Worm (Caenorhabditis elegans): ENCODE data around the gene F11E6.8.

- TF ChIP-seq ama-1 (optimal IDR thresholded peaks at IDR 0.05) (no peak), sea-1 (GFP tag; conservative IDR thresholded peaks at IDR 0.05) (no peak), flt-1 (GFP tag; IDR thresholded peaks at IDR 0.05) (no peak), tbx-37 (GFP tag; conservative IDR thresholded peaks at IDR 0.05) (no peak), hmg-4 (GFP tag; optimal IDR thresholded peaks at IDR 0.05) (no peak), ceh-13 (GFP tag; optimal IDR thresholded peaks at IDR 0.05) (no peak), pes-1 (GFP tag; IDR thresholded peaks at IDR 0.05) (no peak), ets-7 (tag; optimal IDR thresholded peaks at IDR 0.05) (no peak), F13C5.2 (tag; optimal IDR thresholded peaks at IDR 0.05) (no peak), tbx-11 (GFP tag; IDR thresholded peaks at IDR 0.05) (no peak), B0310.2 (tag; optimal IDR thresholded peaks at IDR 0.05) (no peak)
Measured at ce11 chrIV:17463108-17463608, 12.8 kb upstream of the F11E6.8 start, which contains the start of gene F11E6.10.

Measured in whole organism, early embryonic.